Worm (Caenorhabditis elegans): ENCODE results near the gene cpn-2.

cpn-2 gene

DNA sequence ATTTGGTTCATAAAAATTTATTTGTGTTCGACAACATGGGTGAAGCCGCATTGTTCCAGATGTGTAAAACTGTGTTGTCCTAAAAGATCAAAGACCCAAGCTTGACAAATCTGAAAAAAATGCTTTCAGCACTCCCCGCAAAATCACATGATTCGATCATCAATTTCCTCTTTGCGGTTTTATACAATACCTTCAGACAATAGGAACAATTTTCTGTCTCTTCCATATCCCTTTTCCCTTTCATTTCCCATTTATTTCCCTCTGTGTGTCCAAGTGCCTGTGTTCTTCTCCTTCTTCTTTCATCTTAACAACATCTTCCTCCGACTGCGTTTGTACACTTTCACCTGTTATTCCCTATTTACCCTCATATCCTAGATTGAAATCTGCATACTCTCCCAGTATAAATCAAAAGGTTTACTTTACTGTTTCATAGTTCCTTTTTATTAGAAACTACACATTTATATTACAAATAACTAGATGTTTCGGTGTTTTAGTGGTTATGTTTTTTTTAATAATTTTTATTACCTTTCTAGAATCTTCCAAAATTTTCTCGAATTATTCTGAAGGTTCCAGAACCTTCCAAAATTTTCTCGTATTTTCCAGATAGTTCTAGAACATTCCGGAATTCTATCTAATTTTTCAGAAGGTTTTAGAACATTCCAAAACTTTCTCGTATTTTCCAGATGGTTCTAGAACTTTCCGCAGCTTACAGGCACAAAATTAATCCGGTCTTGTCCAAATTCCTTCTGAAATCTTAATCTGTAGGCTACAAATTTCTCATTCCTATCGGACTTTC, 36.4 kb upstream of the cpn-2 start, which contains the start of gene K01A2.5 (continued):
- TF ChIP-seq aly-2 (tag; optimal IDR thresholded peaks at IDR 0.05) (no peak), lin-35 (GFP tag; optimal IDR thresholded peaks at IDR 0.05) (peak in 1 of 2 experiments; percentile 8), nhr-12 (tag; optimal IDR thresholded peaks at IDR 0.05) (no peak), F16B12.6 (tag; optimal IDR thresholded peaks at IDR 0.05) (no peak), sup-37 (GFP tag; optimal IDR thresholded peaks at IDR 0.05) (no peak), snu-23 (GFP tag; optimal IDR thresholded peaks at IDR 0.05) (no peak), isw-1 (GFP tag; IDR thresholded peaks at IDR 0.05) (no peak), mab-9 (GFP tag; IDR thresholded peaks at IDR 0.05) (no peak), aha-1 (tag; optimal IDR thresholded peaks at IDR 0.05) (no peak), hlh-4 (tag; optimal IDR thresholded peaks at IDR 0.05) (no peak), sox-4 (tag; optimal IDR thresholded peaks at IDR 0.05) (no peak), mef-2 (tag; optimal IDR thresholded peaks at IDR 0.05) (no peak), unc-62 (GFP tag; optimal IDR thresholded peaks at IDR 0.05) (no peak), C04F5.9 (tag; optimal IDR thresholded peaks at IDR 0.05) (no peak), nhr-90 (tag; optimal IDR thresholded peaks at IDR 0.05; ENCODE audit: poor library complexity) (no peak), ceh-82 (tag; optimal IDR thresholded peaks at IDR 0.05) (peak in 1 of 3 experiments; percentile 1), Y116A8C.19 (tag; optimal IDR thresholded peaks at IDR 0.05; ENCODE audit: borderline replicate concordance) (no peak), unc-98 (GFP tag; IDR thresholded peaks at IDR 0.05) (no peak), lsy-2 (tag; optimal IDR thresholded peaks at IDR 0.05) (no peak), egl-27 (tag; optimal IDR thresholded peaks at IDR 0.05) (no peak), fkh-8 (tag; optimal IDR thresholded peaks at IDR 0.05) (no peak), vab-15 (tag; optimal IDR thresholded peaks at IDR 0.05) (no peak), alr-1 (tag; optimal IDR thresholded peaks at IDR 0.05; ENCODE audit: borderline replicate concordance) (no peak), C34B4.2 (tag; optimal IDR thresholded peaks at IDR 0.05) (no peak), zip-4 (GFP tag; optimal IDR thresholded peaks at IDR 0.05) (no peak), ets-5 (GFP tag; IDR thresholded peaks at IDR 0.05) (no peak), mep-1 (tag; optimal IDR thresholded peaks at IDR 0.05) (peak; percentile 48), fos-1 (tag; optimal IDR thresholded peaks at IDR 0.05) (no peak), tbx-2 (tag; optimal IDR thresholded peaks at IDR 0.05) (no peak), lir-3 (tag; optimal IDR thresholded peaks at IDR 0.05; ENCODE audit: poor library complexity) (peak; percentile 6), pax-3 (tag; optimal IDR thresholded peaks at IDR 0.05) (no peak), nhr-71 (tag; optimal IDR thresholded peaks at IDR 0.05) (no peak), nhr-76 (tag; optimal IDR thresholded peaks at IDR 0.05) (no peak), ztf-4 (tag; optimal IDR thresholded peaks at IDR 0.05) (no peak), nhr-47 (tag; optimal IDR thresholded peaks at IDR 0.05) (no peak), ama-1 (optimal IDR thresholded peaks at IDR 0.05) (no peak), efl-1 (optimal IDR thresholded peaks at IDR 0.05) (no peak), efl-1 (GFP tag; optimal IDR thresholded peaks at IDR 0.05 in 1 of 2) (no peak)

- TF ChIP-seq unc-62 (GFP tag; optimal IDR thresholded peaks at IDR 0.05) (no peak), unc-86 (tag; optimal IDR thresholded peaks at IDR 0.05) (no peak), aha-1 (tag; optimal IDR thresholded peaks at IDR 0.05) (no peak), lin-39 (tag; optimal IDR thresholded peaks at IDR 0.05) (no peak), unc-130 (tag; optimal IDR thresholded peaks at IDR 0.05) (no peak), blmp-1 (tag; optimal IDR thresholded peaks at IDR 0.05) (no peak), nhr-19 (GFP tag; conservative IDR thresholded peaks at IDR 0.05) (no peak), nhr-77 (tag; optimal IDR thresholded peaks at IDR 0.05) (no peak), ztf-11 (tag; optimal IDR thresholded peaks at IDR 0.05) (no peak), ceh-90 (tag; optimal IDR thresholded peaks at IDR 0.05) (no peak), ceh-8 (GFP tag; optimal IDR thresholded peaks at IDR 0.05) (no peak), dpl-1 (GFP tag; optimal IDR thresholded peaks at IDR 0.05) (no peak), lin-13 (GFP tag; optimal IDR thresholded peaks at IDR 0.05) (no peak), lsy-2 (tag; optimal IDR thresholded peaks at IDR 0.05) (no peak), dsc-1 (tag; optimal IDR thresholded peaks at IDR 0.05) (no peak), ces-1 (GFP tag; optimal IDR thresholded peaks at IDR 0.05) (no peak)
These were observed 33.5 kb upstream of the cpn-2 start for ce11 chrII:303927-304711.
